Worm (Caenorhabditis elegans) whole organism, L2 larva: ENCODE measurements around the gene F59B2.12.

Experiments used
- C34F6.9 ChIP-seq: fragments of 150-350 bp; optimal IDR thresholded peaks from 2 replicates; lab custom pipeline; 2014; ENCODE audit warnings: missing biosample characterization, missing genetic modification characterization
- F13H6.1 ChIP-seq: sonication (generic microtip); optimal IDR thresholded peaks from 2 replicates; lab custom pipeline; 2016; ENCODE audit warnings: missing genetic modification characterization, missing compliant biosample characterization
- R02D3.7 ChIP-seq: fragments of 150-350 bp; optimal IDR thresholded peaks from 2 replicates; lab custom pipeline; 2014; ENCODE audit warnings: missing biosample characterization, missing genetic modification characterization
- Y55F3AM.14 ChIP-seq: fragments of 200-800 bp; sonication (Bioruptor generic); optimal IDR thresholded peaks from 2 replicates; lab custom pipeline; 2018; ENCODE audit warnings: mild to moderate bottlenecking, missing genetic modification characterization, missing compliant biosample characterization
- ZK546.5 ChIP-seq: sonication (generic microtip); optimal IDR thresholded peaks from 2 replicates; lab custom pipeline; 2017; ENCODE audit warnings: missing biosample characterization, missing genetic modification characterization
- alr-1 ChIP-seq: fragments of 150-350 bp; optimal IDR thresholded peaks from 2 replicates; lab custom pipeline; 2014; ENCODE audit warnings: missing biosample characterization, missing genetic modification characterization
- aly-2 ChIP-seq: fragments of 150-350 bp; optimal IDR thresholded peaks from 2 replicates; lab custom pipeline; 2014; ENCODE audit warnings: missing biosample characterization, missing genetic modification characterization
- ama-1 ChIP-seq: fragments of 150-350 bp; optimal IDR thresholded peaks from 2 replicates; lab custom pipeline; 2018; ENCODE audit warnings: inconsistent platforms
- ceh-16 ChIP-seq: fragments of 150-350 bp; optimal IDR thresholded peaks from 2 replicates; lab custom pipeline; 2014; ENCODE audit warnings: missing biosample characterization, missing genetic modification characterization
- ceh-82 ChIP-seq: fragments of 150-350 bp; optimal IDR thresholded peaks from 2 replicates; lab custom pipeline; 2014; ENCODE audit warnings: missing biosample characterization, missing genetic modification characterization
- crh-2 ChIP-seq: sonication (generic microtip); optimal IDR thresholded peaks from 2 replicates; lab custom pipeline; 2017; ENCODE audit warnings: missing biosample characterization, missing genetic modification characterization
- dmd-4 ChIP-seq: sonication (generic microtip); optimal IDR thresholded peaks from 2 replicates; lab custom pipeline; 2017; ENCODE audit warnings: missing biosample characterization, missing genetic modification characterization
- egl-27 ChIP-seq: sonication (generic microtip); optimal IDR thresholded peaks from 3 replicates; lab custom pipeline; 2017; ENCODE audit warnings: missing biosample characterization, missing genetic modification reagents, missing genetic modification characterization
- elt-1 ChIP-seq: fragments of 150-350 bp; optimal IDR thresholded peaks from 2 replicates; lab custom pipeline; 2014; ENCODE audit warnings: missing biosample characterization, missing genetic modification characterization
- fos-1 ChIP-seq: fragments of 150-350 bp; optimal IDR thresholded peaks from 2 replicates; lab custom pipeline; 2014; ENCODE audit warnings: missing biosample characterization, missing genetic modification characterization
- gmeb-1 ChIP-seq: fragments of 150-350 bp; optimal IDR thresholded peaks from 2 replicates; lab custom pipeline; 2014; ENCODE audit warnings: missing biosample characterization, missing genetic modification characterization
- lin-11 ChIP-seq: fragments of 150-350 bp; sonication (generic microtip); optimal IDR thresholded peaks from 2 replicates; lab custom pipeline; 2014; ENCODE audit warnings: missing biosample characterization, missing genetic modification characterization, inconsistent platforms, mixed read lengths
- lin-13 ChIP-seq: fragments of 150-350 bp; optimal IDR thresholded peaks from 2 replicates; lab custom pipeline; 2014; ENCODE audit warnings: missing biosample characterization, missing genetic modification reagents, missing genetic modification characterization
- lin-39 ChIP-seq: fragments of 150-350 bp; optimal IDR thresholded peaks from 2 replicates; lab custom pipeline; 2014; ENCODE audit warnings: missing biosample characterization, missing genetic modification reagents, missing genetic modification characterization
- lsy-2 ChIP-seq, 2 experiments: fragments of 150-350 bp in 1 of 2; sonication (generic microtip) in 1 of 2; optimal IDR thresholded peaks; 2 replicates each; lab custom pipeline; 2014 to 2017; ENCODE audit warnings: missing biosample characterization in 2 of 2, missing genetic modification characterization in 2 of 2
- mab-5 ChIP-seq: fragments of 150-350 bp; optimal IDR thresholded peaks from 2 replicates; lab custom pipeline; 2014; ENCODE audit warnings: missing biosample characterization, missing genetic modification characterization
- mbf-1 ChIP-seq: sonication (generic microtip); optimal IDR thresholded peaks from 2 replicates; lab custom pipeline; 2017; ENCODE audit warnings: missing biosample characterization, missing genetic modification characterization
- mdl-1 ChIP-seq, 2 experiments: fragments of 150-350 bp in 1 of 2; sonication (generic microtip) in 1 of 2; optimal IDR thresholded peaks; 2 replicates each; lab custom pipeline; 2017; ENCODE audit warnings: missing biosample characterization in 2 of 2, missing genetic modification characterization in 2 of 2
- nhr-12 ChIP-seq: fragments of 150-350 bp; optimal IDR thresholded peaks from 2 replicates; lab custom pipeline; 2014; ENCODE audit warnings: missing biosample characterization, missing genetic modification characterization
- nhr-129 ChIP-seq: fragments of 150-350 bp; optimal IDR thresholded peaks from 2 replicates; lab custom pipeline; 2014; ENCODE audit warnings: missing biosample characterization, missing genetic modification characterization
- nhr-21 ChIP-seq: fragments of 150-350 bp; optimal IDR thresholded peaks from 2 replicates; lab custom pipeline; 2014; ENCODE audit warnings: missing biosample characterization, missing genetic modification characterization
- nhr-237 ChIP-seq: fragments of 150-350 bp; optimal IDR thresholded peaks from 2 replicates; lab custom pipeline; 2014; ENCODE audit warnings: missing biosample characterization, missing genetic modification characterization
- nhr-6 ChIP-seq: fragments of 150-350 bp; optimal IDR thresholded peaks from 2 replicates; lab custom pipeline; 2014; ENCODE audit warnings: missing biosample characterization, missing genetic modification characterization
- peb-1 ChIP-seq: fragments of 150-350 bp; optimal IDR thresholded peaks from 2 replicates; lab custom pipeline; 2014; ENCODE audit warnings: missing biosample characterization, missing genetic modification characterization
- sem-4 ChIP-seq: fragments of 150-350 bp; optimal IDR thresholded peaks from 2 replicates; lab custom pipeline; 2014; ENCODE audit warnings: missing biosample characterization, missing genetic modification reagents, missing genetic modification characterization
- skn-1 ChIP-seq: sonication (generic microtip); optimal IDR thresholded peaks from 2 replicates; lab custom pipeline; 2017; ENCODE audit warnings: missing biosample characterization, missing genetic modification characterization
- sma-3 ChIP-seq: sonication (generic microtip); optimal IDR thresholded peaks from 2 replicates; lab custom pipeline; 2016; ENCODE audit warnings: missing genetic modification reagents, missing genetic modification characterization, missing compliant biosample characterization
- sma-9 ChIP-seq, 2 experiments: fragments of 150-350 bp in 1 of 2; sonication (generic microtip) in 1 of 2; optimal IDR thresholded peaks; 2 replicates each; lab custom pipeline; 2014 to 2016; ENCODE audit warnings: missing genetic modification characterization in 2 of 2, mild to moderate bottlenecking in 1 of 2, missing biosample characterization in 1 of 2, missing compliant biosample characterization in 1 of 2, missing genetic modification reagents in 1 of 2, moderate library complexity in 1 of 2
- unc-55 ChIP-seq: fragments of 150-350 bp; sonication (generic microtip); optimal IDR thresholded peaks from 3 replicates; lab custom pipeline; 2014; ENCODE audit warnings: missing biosample characterization, missing genetic modification reagents, missing genetic modification characterization
- unc-62 ChIP-seq: fragments of 150-350 bp; optimal IDR thresholded peaks from 2 replicates; lab custom pipeline; 2014; ENCODE audit warnings: missing biosample characterization, missing genetic modification reagents, missing genetic modification characterization
- zag-1 ChIP-seq: fragments of 150-350 bp; optimal IDR thresholded peaks from 2 replicates; lab custom pipeline; 2014; ENCODE audit warnings: missing biosample characterization, missing genetic modification characterization
- ztf-1 ChIP-seq: fragments of 200-800 bp; sonication (Bioruptor generic); conservative IDR thresholded peaks from 2 replicates; pipeline ENCODE4 v1.3.6; 2022; ENCODE audit warnings: missing genetic modification characterization, missing compliant biosample characterization
- ztf-11 ChIP-seq: sonication (generic microtip); optimal IDR thresholded peaks from 2 replicates; lab custom pipeline; 2017; ENCODE audit warnings: missing biosample characterization, missing genetic modification characterization

The F59B2.12 gene

DNA sequence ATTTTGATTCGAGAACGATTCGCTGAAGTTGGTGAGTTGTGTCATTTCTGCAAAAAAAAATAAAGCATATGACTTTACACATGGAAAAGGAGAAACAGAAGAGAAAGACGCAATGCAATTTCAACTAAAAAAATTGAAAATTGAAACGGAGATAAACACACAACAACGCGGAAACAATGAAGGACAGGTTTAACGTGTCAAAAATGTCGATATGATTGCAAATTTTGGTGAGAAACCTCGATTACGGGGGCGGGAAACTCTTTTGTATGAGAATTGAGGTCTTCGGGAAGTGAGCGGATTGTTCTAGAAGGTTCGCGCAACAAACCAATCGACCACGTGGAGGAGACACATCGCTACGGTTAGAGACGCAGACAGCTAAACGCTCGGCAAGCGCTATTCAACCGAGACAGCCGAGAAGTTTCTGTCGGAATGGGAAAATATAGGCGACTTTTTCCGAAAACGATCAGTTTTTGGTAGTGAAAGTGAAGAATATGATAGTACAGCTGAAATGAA lies 36.4 kb downstream of the F59B2.12 start, which contains the start of gene R107.5 (continued):
- TF ChIP-seq C34F6.9 (tag; lab: Kevin White, UChicago) (peak; percentile 97), sem-4 (tag; lab: Kevin White, UChicago) (peak; percentile 92), ceh-16 (tag; lab: Kevin White, UChicago) (peak; percentile 13), zag-1 (tag; lab: Kevin White, UChicago) (peak; percentile 37), lin-39 (no peak), ztf-1 (GFP tag; lab: Robert Waterston, UW) (peak; percentile 97), mbf-1 (tag; lab: Kevin White, UChicago) (no peak), unc-62 (GFP tag; lab: Kevin White, UChicago) (peak; percentile 73), lin-11 (tag; lab: Kevin White, UChicago) (peak; percentile 87), nhr-6 (tag; lab: Kevin White, UChicago) (peak; percentile 75), peb-1 (no peak), mdl-1 (tag; optimal IDR thresholded peaks at IDR 0.05; lab: Kevin White, UChicago) (peak; percentile 88 to 96), skn-1 (tag; lab: Kevin White, UChicago) (peak; percentile 36)
- TF ChIP-seq, all 48 proteins: peak for 30

DNA sequence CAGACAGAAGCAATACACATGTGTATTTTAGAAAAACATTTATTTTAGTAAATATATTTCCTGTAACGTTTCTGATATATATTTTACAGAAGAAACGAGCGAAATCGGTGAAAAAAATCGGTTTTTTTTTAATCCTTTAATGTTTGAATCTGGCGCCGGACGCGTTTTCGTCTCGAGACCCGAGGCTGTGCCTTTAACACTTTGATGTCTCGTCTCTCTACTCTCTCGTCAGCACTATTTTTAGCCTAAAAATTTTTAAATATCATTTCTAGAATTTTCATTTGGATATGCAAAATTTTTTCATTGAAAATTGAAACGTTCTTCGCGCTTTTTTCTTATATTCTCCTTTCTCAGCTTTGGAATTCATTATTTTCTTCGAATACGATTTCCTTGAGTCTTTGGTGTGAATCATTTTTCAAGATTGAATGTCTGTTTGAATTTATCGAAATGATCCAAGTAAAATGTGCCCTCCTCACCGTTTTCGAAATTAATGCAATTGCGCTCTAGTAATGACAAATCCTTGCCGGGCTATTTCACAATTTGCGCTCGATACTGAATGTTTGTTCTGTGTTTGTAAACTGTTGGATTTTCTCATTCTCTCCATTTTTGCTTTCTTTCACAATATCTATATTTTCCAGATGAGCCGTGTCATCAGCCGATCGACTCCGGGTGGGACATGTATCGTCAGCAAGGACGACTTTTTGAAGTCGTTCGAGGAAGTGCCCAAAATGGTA lies 37.2 kb downstream of the F59B2.12 start, which contains the start of gene cls-2:
Gene cls-2 (plus strand): TSS at position 635 of the 734 bp plus-strand sequence.
- TF ChIP-seq crh-2 (tag; lab: Kevin White, UChicago) (peak; percentile 31), lsy-2 (tag; optimal IDR thresholded peaks at IDR 0.05; lab: Kevin White, UChicago) (peak in 1 of 2 experiments; percentile 23), unc-55 (GFP tag; lab: Kevin White, UChicago) (peak; percentile 17), Y55F3AM.14 (no peak), ztf-11 (tag; lab: Kevin White, UChicago) (no peak), C34F6.9 (tag; lab: Kevin White, UChicago) (peak; percentile 12), nhr-129 (tag; lab: Kevin White, UChicago) (peak; percentile 60)
- TF ChIP-seq, all 48 proteins: peak for 5

DNA sequence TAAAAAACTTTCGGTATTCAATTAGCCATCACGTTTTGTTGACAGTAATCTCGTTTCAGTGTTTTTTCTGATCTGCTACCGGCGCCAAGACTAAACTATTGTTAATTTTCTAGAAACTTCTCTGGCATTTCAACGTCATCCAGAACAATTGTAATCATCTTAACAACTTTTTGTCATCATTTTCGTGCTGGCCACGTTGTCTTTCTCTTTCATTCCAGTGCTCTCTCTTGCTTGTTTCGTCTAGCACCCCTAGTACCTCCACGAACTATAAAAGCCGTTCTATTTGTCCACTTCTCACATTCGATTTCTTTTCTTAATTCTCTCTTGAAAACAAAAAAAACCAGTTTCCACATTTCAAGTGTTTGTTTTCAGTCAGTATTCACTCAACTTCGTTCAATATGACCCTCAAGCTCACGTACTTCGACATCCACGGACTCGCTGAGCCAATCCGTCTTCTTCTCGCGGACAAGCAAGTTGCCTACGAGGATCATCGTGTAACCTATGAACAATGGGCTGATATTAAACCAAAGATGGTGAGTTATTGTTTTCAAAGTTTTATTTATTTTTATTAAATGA lies 41.6 kb downstream of the F59B2.12 start, which contains the start of gene gst-1:
Gene gst-1 (plus strand): TSS at position 373 of the 576 bp plus-strand sequence.
- TF ChIP-seq ceh-16 (tag; lab: Kevin White, UChicago), result no peak
- peak; percentile 16 for TF ChIP-seq fos-1 (tag; lab: Kevin White, UChicago)
- no peak for TF ChIP-seq nhr-12
- TF ChIP-seq sma-9 (GFP tag; optimal IDR thresholded peaks at IDR 0.05; lab: Kevin White, UChicago), result peak; percentile 62
- no peak for TF ChIP-seq sma-9 (tag; optimal IDR thresholded peaks at IDR 0.05; lab: Kevin White, UChicago)
- no peak for TF ChIP-seq egl-27 (tag; lab: Kevin White, UChicago)
- TF ChIP-seq ZK546.5 (tag; lab: Kevin White, UChicago), result no peak
- TF ChIP-seq ama-1 (lab: Kevin White, UChicago), result peak; percentile 80
- no peak for TF ChIP-seq aly-2 (tag; lab: Kevin White, UChicago)
- no peak for TF ChIP-seq alr-1 (tag; lab: Kevin White, UChicago)
- TF ChIP-seq nhr-237 (tag; lab: Kevin White, UChicago), result no peak
- no peak for TF ChIP-seq sma-3 (GFP tag; lab: Kevin White, UChicago)
- TF ChIP-seq F13H6.1, result no peak
- no peak for TF ChIP-seq Y55F3AM.14
- TF ChIP-seq nhr-21 (tag; lab: Kevin White, UChicago), result no peak
- TF ChIP-seq R02D3.7 (tag; lab: Kevin White, UChicago), result no peak
- peak; percentile 84 for TF ChIP-seq crh-2 (tag; lab: Kevin White, UChicago)
- peak in 1 of 2 experiments; percentile 40 for TF ChIP-seq lsy-2 (tag; optimal IDR thresholded peaks at IDR 0.05; lab: Kevin White, UChicago)
- no peak for TF ChIP-seq ceh-82
- no peak for TF ChIP-seq ztf-11 (tag; lab: Kevin White, UChicago)
- TF ChIP-seq elt-1 (tag; lab: Kevin White, UChicago), result no peak
- peak; percentile 41 for TF ChIP-seq C34F6.9 (tag; lab: Kevin White, UChicago)
- no peak for TF ChIP-seq gmeb-1 (tag; lab: Kevin White, UChicago)
- TF ChIP-seq dmd-4 (tag; lab: Kevin White, UChicago), result no peak
- peak; percentile 97 for TF ChIP-seq skn-1 (tag; lab: Kevin White, UChicago)
- TF ChIP-seq mab-5 (tag; lab: Kevin White, UChicago), result no peak
- TF ChIP-seq lin-13 (GFP tag; lab: Kevin White, UChicago), result no peak
